Fruit fly (Drosophila melanogaster) whole organism, embryonic: ENCODE results near the gene Mgat4a.

Experiments
- CG10366 ChIP-seq: fragments of 200-800 bp; sonication (Bioruptor generic); IDR thresholded peaks from 2 replicates; pipeline ENCODE4 v1.3.6; 2022; ENCODE audit warnings: missing biosample characterization, missing genetic modification characterization
- CG11247 ChIP-seq: fragments of 200-800 bp; sonication (Bioruptor generic); IDR thresholded peaks from 2 replicates; pipeline ENCODE4 v1.3.6; 2022; ENCODE audit warnings: missing biosample characterization, missing genetic modification characterization
- CG11504 ChIP-seq: fragments of 200-800 bp; sonication (Bioruptor generic); optimal IDR thresholded peaks from 3 replicates; lab custom pipeline; 2019; ENCODE audit warnings: missing biosample characterization, mild to moderate bottlenecking, missing genetic modification characterization, moderate library complexity
- CG11723 ChIP-seq: fragments of 200-800 bp; sonication (Bioruptor generic); optimal IDR thresholded peaks from 2 replicates; lab custom pipeline; 2017; ENCODE audit warnings: missing biosample characterization, mild to moderate bottlenecking, missing genetic modification characterization
- CG1233 ChIP-seq: fragments of 200-800 bp; sonication (Bioruptor generic); optimal IDR thresholded peaks from 4 replicates; lab custom pipeline; 2018; ENCODE audit warnings: missing biosample characterization, mild to moderate bottlenecking, missing genetic modification characterization
- CG14014 ChIP-seq: fragments of 200-800 bp; sonication (Bioruptor generic); IDR thresholded peaks from 2 replicates; pipeline ENCODE4 v1.3.6; 2022; ENCODE audit warnings: missing biosample characterization, missing genetic modification characterization
- CG14050 ChIP-seq: fragments of 200-800 bp; sonication (Bioruptor generic); IDR thresholded peaks from 3 replicates; pipeline ENCODE4 v1.3.6; 2022; ENCODE audit warnings: missing biosample characterization, missing genetic modification characterization
- CG15073 ChIP-seq: fragments of 200-800 bp; sonication (Bioruptor generic); optimal IDR thresholded peaks from 2 replicates; lab custom pipeline; 2016; ENCODE audit warnings: missing biosample characterization, missing genetic modification characterization
- CG1603 ChIP-seq: fragments of 200-800 bp; sonication (Bioruptor generic); optimal IDR thresholded peaks from 2 replicates; lab custom pipeline; 2019; ENCODE audit warnings: missing biosample characterization, mild to moderate bottlenecking, missing genetic modification characterization, moderate library complexity
- CG16863 ChIP-seq: fragments of 200-800 bp; sonication (Bioruptor generic); optimal IDR thresholded peaks from 3 replicates; lab custom pipeline; 2016; ENCODE audit warnings: missing biosample characterization, missing genetic modification characterization
- CG17568 ChIP-seq: fragments of 200-800 bp; sonication (Bioruptor generic); optimal IDR thresholded peaks from 2 replicates; lab custom pipeline; 2018; ENCODE audit warnings: missing biosample characterization, mild to moderate bottlenecking, missing genetic modification characterization, moderate library complexity
- CG17612 ChIP-seq: fragments of 200-800 bp; sonication (Bioruptor generic); IDR thresholded peaks from 2 replicates; pipeline ENCODE4 v1.3.6; 2022; ENCODE audit warnings: missing biosample characterization, missing genetic modification characterization
- CG18262 ChIP-seq: fragments of 200-800 bp; optimal IDR thresholded peaks from 3 replicates; lab custom pipeline; 2019; ENCODE audit warnings: missing biosample characterization, mild to moderate bottlenecking, missing genetic modification characterization, moderate library complexity
- CG1832 ChIP-seq: fragments of 200-800 bp; sonication (Bioruptor generic); optimal IDR thresholded peaks from 2 replicates; lab custom pipeline; 2017; ENCODE audit warnings: missing biosample characterization, mild to moderate bottlenecking, missing genetic modification characterization, inconsistent platforms
- CG18599 ChIP-seq: fragments of 200-800 bp; sonication (Bioruptor generic); optimal IDR thresholded peaks from 3 replicates; lab custom pipeline; 2017; ENCODE audit warnings: missing biosample characterization, missing genetic modification characterization, mild to moderate bottlenecking, moderate library complexity, missing genetic modification reagents
- CG30403 ChIP-seq: fragments of 200-800 bp; sonication (Bioruptor generic); optimal IDR thresholded peaks from 3 replicates; lab custom pipeline; 2016; ENCODE audit warnings: missing biosample characterization, missing genetic modification characterization
- CG3407 ChIP-seq: fragments of 200-800 bp; sonication (Bioruptor generic); optimal IDR thresholded peaks from 2 replicates; lab custom pipeline; 2018; ENCODE audit warnings: missing biosample characterization, mild to moderate bottlenecking, missing genetic modification characterization
- CG34376 ChIP-seq: fragments of 200-800 bp; sonication (Bioruptor generic); optimal IDR thresholded peaks from 2 replicates; lab custom pipeline; 2018; ENCODE audit warnings: missing biosample characterization, mild to moderate bottlenecking, missing genetic modification characterization
- CG3838 ChIP-seq: fragments of 200-800 bp; sonication (Bioruptor generic); optimal IDR thresholded peaks from 3 replicates; lab custom pipeline; 2016; ENCODE audit warnings: missing biosample characterization, missing genetic modification characterization
- CG3847 ChIP-seq: fragments of 200-800 bp; sonication (Bioruptor generic); IDR thresholded peaks from 2 replicates; pipeline ENCODE4 v1.3.6; 2022; ENCODE audit warnings: missing biosample characterization, missing genetic modification characterization
- CG4854 ChIP-seq: fragments of 200-800 bp; sonication (Bioruptor generic); optimal IDR thresholded peaks from 2 replicates; lab custom pipeline; 2016; ENCODE audit warnings: missing biosample characterization, missing genetic modification characterization, inconsistent platforms
- CG6683 ChIP-seq: fragments of 200-800 bp; sonication (Bioruptor generic); optimal IDR thresholded peaks from 2 replicates; lab custom pipeline; 2017; ENCODE audit warnings: missing biosample characterization, mild to moderate bottlenecking, missing genetic modification characterization, missing genetic modification reagents
- CHES-1-like ChIP-seq: fragments of 200-800 bp; sonication (Bioruptor generic); optimal IDR thresholded peaks from 2 replicates; lab custom pipeline; 2016; ENCODE audit warnings: missing biosample characterization, missing genetic modification characterization
- Camta ChIP-seq: fragments of 200-800 bp; sonication (Bioruptor generic); optimal IDR thresholded peaks from 2 replicates; lab custom pipeline; 2016; ENCODE audit warnings: missing biosample characterization, missing genetic modification characterization
- H15 ChIP-seq: fragments of 200-800 bp; sonication (Bioruptor generic); IDR thresholded peaks from 3 replicates; pipeline ENCODE4 v1.3.6; 2022; ENCODE audit warnings: missing biosample characterization, missing genetic modification characterization
- Hsf ChIP-seq: fragments of 200-800 bp; sonication (Bioruptor generic); optimal IDR thresholded peaks from 3 replicates; lab custom pipeline; 2016; ENCODE audit warnings: missing biosample characterization, missing genetic modification characterization
- MTF-1 ChIP-seq: fragments of 200-800 bp; sonication (Bioruptor generic); optimal IDR thresholded peaks from 2 replicates; lab custom pipeline; 2018; ENCODE audit warnings: missing biosample characterization, mild to moderate bottlenecking, missing genetic modification characterization, borderline replicate concordance
- Meics ChIP-seq: fragments of 200-800 bp; sonication (Bioruptor generic); optimal IDR thresholded peaks from 2 replicates; lab custom pipeline; 2017; ENCODE audit warnings: missing biosample characterization, mild to moderate bottlenecking, missing genetic modification characterization
- NC2β ChIP-seq: fragments of 200-800 bp; sonication (Bioruptor generic); optimal IDR thresholded peaks from 2 replicates; lab custom pipeline; 2016; ENCODE audit warnings: missing biosample characterization, missing genetic modification characterization
- Optix ChIP-seq: fragments of 200-800 bp; sonication (Bioruptor generic); IDR thresholded peaks from 3 replicates; pipeline ENCODE4 v1.3.6; 2022; ENCODE audit warnings: missing biosample characterization, missing genetic modification characterization
- Sry-δ ChIP-seq: fragments of 200-800 bp; sonication (Bioruptor generic); optimal IDR thresholded peaks from 2 replicates; lab custom pipeline; 2016; ENCODE audit warnings: missing biosample characterization, missing genetic modification characterization
- Ssrp ChIP-seq: fragments of 200-800 bp; sonication (Bioruptor generic); optimal IDR thresholded peaks from 2 replicates; lab custom pipeline; 2018; ENCODE audit warnings: missing biosample characterization, mild to moderate bottlenecking, missing genetic modification characterization, moderate library complexity
- bbx ChIP-seq: fragments of 200-800 bp; sonication (Bioruptor generic); IDR thresholded peaks from 2 replicates; pipeline ENCODE4 v1.3.6; 2022; ENCODE audit warnings: missing biosample characterization, missing genetic modification characterization; ENCODE audit not compliant: partially characterized antibody
- chn ChIP-seq: fragments of 200-800 bp; sonication (Bioruptor generic); optimal IDR thresholded peaks from 2 replicates; lab custom pipeline; 2016; ENCODE audit warnings: missing biosample characterization, missing genetic modification characterization
- crp ChIP-seq, 2 experiments: fragments of 200-800 bp; sonication (Bioruptor generic); optimal IDR thresholded peaks; 2 replicates in 1 of 2; 3 replicates in 1 of 2; lab custom pipeline; 2017; ENCODE audit warnings: missing biosample characterization in 2 of 2, missing genetic modification characterization in 2 of 2, mild to moderate bottlenecking in 1 of 2, moderate library complexity in 1 of 2
- fru ChIP-seq: fragments of >200 bp; optimal IDR thresholded peaks from 2 replicates; lab custom pipeline; 2017
- hbn ChIP-seq: fragments of 200-800 bp; sonication (Bioruptor generic); IDR thresholded peaks from 2 replicates; pipeline ENCODE4 v1.3.6; 2022; ENCODE audit warnings: missing biosample characterization, missing genetic modification characterization; ENCODE audit not compliant: partially characterized antibody
- jigr1 ChIP-seq: fragments of 200-800 bp; sonication (Bioruptor generic); IDR thresholded peaks from 3 replicates; pipeline ENCODE4 v1.3.6; 2022; ENCODE audit warnings: missing biosample characterization, missing genetic modification characterization
- lbe ChIP-seq: fragments of 200-800 bp; sonication (Bioruptor generic); optimal IDR thresholded peaks from 2 replicates; lab custom pipeline; 2016; ENCODE audit warnings: missing biosample characterization, mild to moderate bottlenecking, missing genetic modification characterization
- p53 ChIP-seq: fragments of 200-800 bp; sonication (Bioruptor generic); optimal IDR thresholded peaks from 2 replicates; lab custom pipeline; 2016; ENCODE audit warnings: missing biosample characterization, missing genetic modification characterization
- pan ChIP-seq, 4 experiments: fragments of >200 bp in 3 of 4; fragments of 200-800 bp in 1 of 4; sonication (Bioruptor generic) in 1 of 4; optimal IDR thresholded peaks in 3 of 4; IDR thresholded peaks in 1 of 4; 2 replicates each; pipeline versions ENCODE4 v1.3.6 to Lab custom; 2017 to 2022; ENCODE audit warnings: missing biosample characterization in 2 of 4, missing genetic modification characterization in 2 of 4, mixed read lengths in 1 of 4
- ro ChIP-seq: fragments of 200-800 bp; sonication (Bioruptor generic); IDR thresholded peaks from 2 replicates; pipeline ENCODE4 v1.3.6; 2022; ENCODE audit warnings: missing biosample characterization, missing genetic modification characterization
- sd ChIP-seq: fragments of 200-800 bp; sonication (Bioruptor generic); optimal IDR thresholded peaks from 3 replicates; lab custom pipeline; 2018; ENCODE audit warnings: missing biosample characterization, mild to moderate bottlenecking, missing genetic modification characterization, moderate library complexity
- sisA ChIP-seq: fragments of 200-800 bp; sonication (Bioruptor generic); IDR thresholded peaks from 2 replicates; pipeline ENCODE4 v1.3.6; 2022; ENCODE audit warnings: missing biosample characterization, missing genetic modification characterization
- tgo ChIP-seq: fragments of 200-800 bp; sonication (Bioruptor generic); IDR thresholded peaks from 3 replicates; pipeline ENCODE4 v1.3.6; 2022; ENCODE audit warnings: missing biosample characterization, missing genetic modification characterization
- tll ChIP-seq, 2 experiments: fragments of 200-800 bp in 1 of 2; fragments of >200 bp in 1 of 2; sonication (Bioruptor generic) in 1 of 2; optimal IDR thresholded peaks; 2 replicates each; lab custom pipeline; 2017 to 2019; ENCODE audit warnings: missing biosample characterization in 2 of 2, missing genetic modification characterization in 2 of 2, mild to moderate bottlenecking in 1 of 2, moderate library complexity in 1 of 2
- tna ChIP-seq: fragments of 200-800 bp; sonication (Bioruptor generic); IDR thresholded peaks from 2 replicates; pipeline ENCODE4 v1.3.6; 2022; ENCODE audit warnings: missing biosample characterization, missing genetic modification characterization; ENCODE audit not compliant: partially characterized antibody
- toy ChIP-seq: fragments of 200-800 bp; sonication (Bioruptor generic); IDR thresholded peaks from 2 replicates; pipeline ENCODE4 v1.3.6; 2022; ENCODE audit warnings: missing biosample characterization, missing genetic modification characterization
- vfl ChIP-seq: fragments of 200-800 bp; sonication (Bioruptor generic); optimal IDR thresholded peaks from 2 replicates; lab custom pipeline; 2016; ENCODE audit warnings: missing biosample characterization, missing genetic modification characterization
- wor ChIP-seq: fragments of 200-800 bp; sonication (Bioruptor generic); IDR thresholded peaks from 2 replicates; pipeline ENCODE4 v1.3.6; 2022; ENCODE audit warnings: missing biosample characterization, missing genetic modification characterization
- zf30C ChIP-seq: fragments of 200-800 bp; sonication (Bioruptor generic); optimal IDR thresholded peaks from 3 replicates; lab custom pipeline; 2018; ENCODE audit warnings: missing biosample characterization, mild to moderate bottlenecking, missing genetic modification characterization

Mgat4a gene

dm6 chr3L:14780187-14780586, 18.4 kb downstream of the Mgat4a start (continued):
- TF ChIP-seq Sry-δ (GFP tag; lab: Kevin White, UChicago) = no peak
- TF ChIP-seq fru = no peak
- TF ChIP-seq CG1832 (GFP tag; lab: Kevin White, UChicago) = no peak
- peak; percentile 53 for TF ChIP-seq CG1603 (tag; lab: Kevin White, UChicago)
- TF ChIP-seq hbn = no peak
- TF ChIP-seq CG11247 (GFP tag; lab: Robert Waterston, UW) = no peak
- TF ChIP-seq MTF-1 (GFP tag; lab: Kevin White, UChicago) = peak; percentile 79
- TF ChIP-seq CG16863 (GFP tag; lab: Kevin White, UChicago) = peak; percentile 3
- TF ChIP-seq CG1233 (GFP tag; lab: Kevin White, UChicago) = peak; percentile 44
- TF ChIP-seq CG14050 (GFP tag; lab: Robert Waterston, UW) = no peak
- TF ChIP-seq CG11723 (GFP tag; lab: Kevin White, UChicago) = peak; percentile 14
- peak; percentile 68 for TF ChIP-seq CG17568
- TF ChIP-seq CG6683 = no peak
- TF ChIP-seq CG3838 = peak; percentile 46
- no peak for TF ChIP-seq Camta
- TF ChIP-seq tna = no peak
- peak; percentile 58 for TF ChIP-seq CG18599
- no peak for TF ChIP-seq Optix (GFP tag; lab: Robert Waterston, UW)
- no peak for TF ChIP-seq tgo (GFP tag; lab: Robert Waterston, UW)
- TF ChIP-seq CG10366 (GFP tag; lab: Robert Waterston, UW) = no peak
- TF ChIP-seq Ssrp (tag; lab: Kevin White, UChicago) = no peak
- TF ChIP-seq chn = no peak
- TF ChIP-seq toy (GFP tag; lab: Robert Waterston, UW) = no peak
- peak; percentile 31 for TF ChIP-seq Meics
- TF ChIP-seq CG3407 (GFP tag; lab: Kevin White, UChicago) = peak; percentile 76
- TF ChIP-seq CG3847 (GFP tag; lab: Robert Waterston, UW) = no peak
- no peak for TF ChIP-seq CG30403
- no peak for TF ChIP-seq CG15073 (GFP tag; lab: Kevin White, UChicago)
- no peak for TF ChIP-seq CG17612
- TF ChIP-seq tll (GFP tag; optimal IDR thresholded peaks at IDR 0.05; lab: Kevin White, UChicago) = no peak
- TF ChIP-seq wor (GFP tag; lab: Robert Waterston, UW) = no peak
- TF ChIP-seq ro (GFP tag; lab: Robert Waterston, UW) = no peak
- TF ChIP-seq lbe (GFP tag; lab: Kevin White, UChicago) = no peak
- no peak for TF ChIP-seq CG11504 (tag; lab: Kevin White, UChicago)
- no peak for TF ChIP-seq sd (tag; lab: Kevin White, UChicago)
- no peak for TF ChIP-seq CG18262 (tag; lab: Kevin White, UChicago)
- no peak for TF ChIP-seq vfl (GFP tag; lab: Kevin White, UChicago)
- TF ChIP-seq CG14014 = peak; percentile 62; the same call in 1 of the 2 replicates
- TF ChIP-seq pan (optimal IDR thresholded peaks at IDR 0.05; lab: Kevin White, UChicago) = no peak
- TF ChIP-seq pan (GFP tag; optimal IDR thresholded peaks at IDR 0.05 in 1 of 2, IDR thresholded peaks at IDR 0.05 in 1 of 2) = peak in 1 of 2 experiments; percentile 18
- TF ChIP-seq sisA = no peak
- TF ChIP-seq Hsf (GFP tag; lab: Kevin White, UChicago) = no peak
- no peak for TF ChIP-seq bbx (GFP tag; lab: Robert Waterston, UW)
- no peak for TF ChIP-seq jigr1 (GFP tag; lab: Robert Waterston, UW)
- TF ChIP-seq NC2β = peak; percentile 5
- TF ChIP-seq crp (GFP tag; optimal IDR thresholded peaks at IDR 0.05; lab: Kevin White, UChicago) = no peak
- peak; percentile 29 for TF ChIP-seq CG4854 (GFP tag; lab: Kevin White, UChicago)
- no peak for TF ChIP-seq H15 (GFP tag; lab: Robert Waterston, UW)
- peak; percentile 20 for TF ChIP-seq CHES-1-like (GFP tag; lab: Kevin White, UChicago)
- TF ChIP-seq zf30C (GFP tag; lab: Kevin White, UChicago) = no peak
- TF ChIP-seq p53 (GFP tag; lab: Kevin White, UChicago) = no peak
- peak; percentile 44 for TF ChIP-seq CG34376 (GFP tag; lab: Kevin White, UChicago)
